Worm (Caenorhabditis elegans): ENCODE data around the gene F47G3.4.

- TF ChIP-seq klf-2 (GFP tag; conservative IDR thresholded peaks at IDR 0.05) (no peak), med-1 (GFP tag; optimal IDR thresholded peaks at IDR 0.05; ENCODE audit: insufficient read depth) (no peak), flt-1 (GFP tag; IDR thresholded peaks at IDR 0.05) (no peak), tab-1 (GFP tag; IDR thresholded peaks at IDR 0.05) (no peak), T22C8.4 (GFP tag; IDR thresholded peaks at IDR 0.05) (no peak), ztf-23 (GFP tag; IDR thresholded peaks at IDR 0.05) (no peak), ref-1 (GFP tag; conservative IDR thresholded peaks at IDR 0.05) (no peak), ztf-29 (GFP tag; IDR thresholded peaks at IDR 0.05) (no peak), cog-1 (tag; optimal IDR thresholded peaks at IDR 0.05) (no peak)
Observed at ce11 chrX:2344666-2345065, 36.7 kb upstream of the F47G3.4 start, which contains the start of gene nlp-2.

Data from whole organism, midembryonic.